Worm (Caenorhabditis elegans) whole organism, mixed stage, embryonic: ENCODE results near the gene F53C3.4.
A peak's percentile ranks its signal among the peaks of the same experiment; 100 is the strongest.

Experiments
- drap-1 ChIP-seq: fragments of 200-800 bp; sonication (Bioruptor generic); optimal IDR thresholded peaks from 3 replicates; lab custom pipeline; 2018; ENCODE audit warnings: mild to moderate bottlenecking, missing genetic modification characterization, missing compliant biosample characterization
- elt-1 ChIP-seq: sonication (generic microtip); optimal IDR thresholded peaks from 2 replicates; lab custom pipeline; 2017; ENCODE audit warnings: missing genetic modification characterization, mild to moderate bottlenecking, missing compliant biosample characterization, antibody characterized with exemption, moderate library complexity, borderline replicate concordance; ENCODE audit not compliant: insufficient read depth
- lin-13 ChIP-seq: fragments of 150-350 bp; optimal IDR thresholded peaks from 2 replicates; lab custom pipeline; 2014; ENCODE audit warnings: missing biosample characterization, missing genetic modification characterization
- lsy-2 ChIP-seq: fragments of 150-350 bp; optimal IDR thresholded peaks from 2 replicates; lab custom pipeline; 2014; ENCODE audit warnings: missing biosample characterization, missing genetic modification characterization
- mep-1 ChIP-seq: fragments of 150-350 bp; optimal IDR thresholded peaks from 2 replicates; lab custom pipeline; 2017; ENCODE audit warnings: missing biosample characterization, missing genetic modification reagents, missing genetic modification characterization, inconsistent platforms
- nhr-2 ChIP-seq: fragments of 150-350 bp; optimal IDR thresholded peaks from 2 replicates; lab custom pipeline; 2014; ENCODE audit warnings: missing biosample characterization, missing genetic modification characterization
- nhr-28 ChIP-seq: fragments of 150-350 bp; optimal IDR thresholded peaks from 2 replicates; lab custom pipeline; 2014; ENCODE audit warnings: missing biosample characterization, missing genetic modification characterization
- nhr-76 ChIP-seq: sonication (generic microtip); optimal IDR thresholded peaks from 2 replicates; lab custom pipeline; 2017; ENCODE audit warnings: missing biosample characterization, missing genetic modification characterization
- pha-4 ChIP-seq: fragments of 150-350 bp; optimal IDR thresholded peaks from 2 replicates; lab custom pipeline; 2018; ENCODE audit warnings: missing biosample characterization, missing genetic modification reagents, missing genetic modification characterization
- snpc-4 ChIP-seq: fragments of 150-350 bp; optimal IDR thresholded peaks from 2 replicates; lab custom pipeline; 2014; ENCODE audit warnings: missing biosample characterization, missing genetic modification characterization
- unc-62 ChIP-seq: fragments of 150-350 bp; optimal IDR thresholded peaks from 2 replicates; lab custom pipeline; 2014; ENCODE audit warnings: missing biosample characterization, missing genetic modification reagents, missing genetic modification characterization
- ztf-11 ChIP-seq: fragments of 150-350 bp; optimal IDR thresholded peaks from 2 replicates; lab custom pipeline; 2014; ENCODE audit warnings: missing biosample characterization, missing genetic modification characterization

DNA sequence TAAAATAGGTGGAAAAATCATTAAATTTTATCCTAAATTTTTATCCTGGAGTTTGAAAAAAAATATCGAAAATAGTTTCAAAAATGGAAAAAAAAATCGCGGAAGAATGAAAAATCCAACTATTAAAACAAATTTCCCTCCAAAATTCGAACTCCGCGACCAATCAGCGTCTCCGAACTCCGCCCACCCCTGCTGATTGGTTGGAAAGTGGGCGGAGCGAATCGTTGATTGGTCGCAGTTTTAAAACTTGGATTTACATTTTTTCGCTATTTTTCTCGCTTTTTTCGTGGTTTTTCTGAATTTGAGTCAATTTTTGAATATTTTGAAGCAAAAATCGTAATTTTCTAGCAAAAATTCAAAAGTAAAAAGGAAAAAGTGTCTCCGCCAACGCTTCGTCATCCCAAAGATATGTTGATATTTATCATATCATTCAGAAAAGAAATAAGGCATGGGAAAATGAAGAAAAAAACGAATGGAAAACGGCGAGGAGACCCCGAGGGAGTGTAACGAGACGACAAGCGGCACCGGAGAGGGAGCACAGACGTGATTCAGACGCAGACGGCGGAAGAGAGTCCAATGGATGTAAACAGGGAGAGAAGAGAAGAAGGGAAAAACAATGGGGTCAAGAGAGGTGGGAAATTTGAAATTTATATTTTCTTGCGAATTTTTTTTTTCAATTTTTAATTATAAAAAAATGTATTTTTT is 29.4 kb downstream of the F53C3.4 start:
- TF ChIP-seq lsy-2 (tag; lab: Kevin White, UChicago) (no peak), mep-1 (tag; lab: Kevin White, UChicago) (peak; percentile 2), nhr-2 (tag; lab: Kevin White, UChicago) (no peak), unc-62 (GFP tag; lab: Kevin White, UChicago) (peak; percentile 36), elt-1 (tag; lab: Kevin White, UChicago) (no peak), lin-13 (tag; lab: Kevin White, UChicago) (peak; percentile 38), drap-1 (GFP tag; lab: Kevin White, UChicago) (no peak), nhr-28 (tag; lab: Kevin White, UChicago) (no peak), snpc-4 (tag; lab: Kevin White, UChicago) (no peak), nhr-76 (tag; lab: Kevin White, UChicago) (no peak), ztf-11 (tag; lab: Kevin White, UChicago) (no peak), pha-4 (tag; lab: Kevin White, UChicago) (peak; percentile 70)
